Worm (Caenorhabditis elegans): ENCODE measurements around the gene F07H5.7.

F07H5.7 gene

ce11 chrII:8745449-8746297 is 48.3 kb downstream of the F07H5.7 start (continued):
- TF ChIP-seq nhr-42 (GFP tag; IDR thresholded peaks at IDR 0.05) (no peak), mes-2 (tag; optimal IDR thresholded peaks at IDR 0.05; ENCODE audit: poor library complexity, severe bottlenecking) (no peak), ztf-11 (tag; optimal IDR thresholded peaks at IDR 0.05) (no peak), hmg-1.1 (GFP tag; IDR thresholded peaks at IDR 0.05) (no peak), snpc-4 (tag; optimal IDR thresholded peaks at IDR 0.05) (no peak), hif-1 (tag; optimal IDR thresholded peaks at IDR 0.05) (no peak), sdz-12 (GFP tag; optimal IDR thresholded peaks at IDR 0.05) (no peak), mdt-29 (GFP tag; IDR thresholded peaks at IDR 0.05) (no peak), fkh-10 (GFP tag; optimal IDR thresholded peaks at IDR 0.05) (no peak), hlh-30 (tag; optimal IDR thresholded peaks at IDR 0.05; ENCODE audit: insufficient read depth) (peak; percentile 8), madf-9 (GFP tag; conservative IDR thresholded peaks at IDR 0.05) (no peak), F44E2.7 (GFP tag; IDR thresholded peaks at IDR 0.05) (no peak), ceh-62 (tag; optimal IDR thresholded peaks at IDR 0.05) (no peak), ama-1 (optimal IDR thresholded peaks at IDR 0.05) (peak; percentile 74), unc-39 (tag; optimal IDR thresholded peaks at IDR 0.05) (no peak), nhr-41 (GFP tag; IDR thresholded peaks at IDR 0.05) (no peak), spr-1 (tag; optimal IDR thresholded peaks at IDR 0.05) (no peak), nhr-237 (tag; optimal IDR thresholded peaks at IDR 0.05) (no peak), F10B5.3 (tag; optimal IDR thresholded peaks at IDR 0.05) (no peak), jun-1 (tag; optimal IDR thresholded peaks at IDR 0.05) (no peak), hlh-11 (tag; optimal IDR thresholded peaks at IDR 0.05) (no peak), set-16 (GFP tag; IDR thresholded peaks at IDR 0.05) (no peak), zfp-3 (GFP tag; conservative IDR thresholded peaks at IDR 0.05) (no peak), daf-16 (GFP tag; optimal IDR thresholded peaks at IDR 0.05) (no peak), daf-16 (tag; optimal IDR thresholded peaks at IDR 0.05) (peak; percentile 20), vab-7 (GFP tag; IDR thresholded peaks at IDR 0.05) (no peak), F49E8.2 (tag; optimal IDR thresholded peaks at IDR 0.05; ENCODE audit: borderline replicate concordance) (no peak), unc-62 (GFP tag; optimal IDR thresholded peaks at IDR 0.05 in 1 of 2) (no peak), unc-62 (tag; optimal IDR thresholded peaks at IDR 0.05) (no peak), daf-19 (GFP tag; conservative IDR thresholded peaks at IDR 0.05) (no peak), lsy-2 (tag; optimal IDR thresholded peaks at IDR 0.05) (peak in 1 of 2 experiments; percentile 47), F26F4.8 (GFP tag; conservative IDR thresholded peaks at IDR 0.05) (no peak), mxl-2 (GFP tag; conservative IDR thresholded peaks at IDR 0.05) (peak; percentile 41), Y5F2A.4 (GFP tag; optimal IDR thresholded peaks at IDR 0.05) (no peak), lin-15B (tag; optimal IDR thresholded peaks at IDR 0.05) (no peak), unc-130 (GFP tag; optimal IDR thresholded peaks at IDR 0.05) (no peak), daf-8 (GFP tag; IDR thresholded peaks at IDR 0.05) (no peak), Y75B8A.6 (GFP tag; IDR thresholded peaks at IDR 0.05) (no peak), gei-8 (GFP tag; optimal IDR thresholded peaks at IDR 0.05) (no peak), ztf-7 (tag; optimal IDR thresholded peaks at IDR 0.05) (no peak), nhr-11 (tag; optimal IDR thresholded peaks at IDR 0.05) (no peak), ceh-20 (GFP tag; IDR thresholded peaks at IDR 0.05) (no peak), php-3 (GFP tag; IDR thresholded peaks at IDR 0.05) (no peak), ZK337.2 (GFP tag; IDR thresholded peaks at IDR 0.05) (no peak), nhr-28 (tag; optimal IDR thresholded peaks at IDR 0.05) (no peak), snpc-1.2 (GFP tag; IDR thresholded peaks at IDR 0.05) (no peak), rbr-2 (tag; optimal IDR thresholded peaks at IDR 0.05) (no peak), nhr-48 (tag; optimal IDR thresholded peaks at IDR 0.05) (no peak), zip-2 (tag; optimal IDR thresholded peaks at IDR 0.05) (no peak), F37D6.2 (tag; optimal IDR thresholded peaks at IDR 0.05) (no peak), Y105C5A.15 (GFP tag; IDR thresholded peaks at IDR 0.05) (no peak)
